Fruit fly (Drosophila melanogaster) whole organism, wandering third instar larva: ENCODE measurements around the gene Lnk.

Experiments used
- Hr78 ChIP-seq: fragments of >200 bp; optimal IDR thresholded peaks from 2 replicates; lab custom pipeline; 2017; ENCODE audit warnings: missing biosample characterization, missing genetic modification characterization
- Hr83 ChIP-seq: fragments of 200-300 bp; sonication (Bioruptor generic); optimal IDR thresholded peaks from 2 replicates; lab custom pipeline; 2016; ENCODE audit warnings: missing biosample characterization, mild to moderate bottlenecking, missing genetic modification characterization, moderate library complexity; ENCODE audit not compliant: poor library complexity, severe bottlenecking
- N ChIP-seq: fragments of >200 bp; optimal IDR thresholded peaks from 2 replicates; lab custom pipeline; 2018; ENCODE audit warnings: missing biosample characterization, missing external identifiers, missing genetic modification characterization
- br ChIP-seq: fragments of 200-800 bp; sonication (Bioruptor generic); optimal IDR thresholded peaks from 2 replicates; lab custom pipeline; 2016; ENCODE audit warnings: missing biosample characterization, missing genetic modification characterization
- dl ChIP-seq, 2 experiments: fragments of 175-275, 200-275 bp in 1 of 2; fragments of 200-275 bp in 1 of 2; sonication (Bioruptor generic); optimal IDR thresholded peaks; lab custom pipeline; 2018; ENCODE audit warnings: mild to moderate bottlenecking in 2 of 2, missing biosample characterization in 2 of 2, missing genetic modification characterization in 2 of 2, moderate library complexity in 2 of 2; ENCODE audit not compliant: partially characterized antibody in 2 of 2, insufficient read depth in 1 of 2
- foxo ChIP-seq, 2 experiments: fragments of 200-800 bp; sonication (Bioruptor generic); optimal IDR thresholded peaks; 2 replicates in 1 of 2; 3 replicates in 1 of 2; lab custom pipeline; 2016 to 2017; ENCODE audit warnings: missing biosample characterization in 2 of 2, missing genetic modification characterization in 2 of 2
- fru ChIP-seq: fragments of 200-800 bp; sonication (Bioruptor generic); optimal IDR thresholded peaks from 3 replicates; lab custom pipeline; 2016; ENCODE audit warnings: missing biosample characterization, mild to moderate bottlenecking, missing genetic modification characterization
- jim ChIP-seq: fragments of 175-275, 200-325 bp; sonication (Bioruptor generic); optimal IDR thresholded peaks from 2 replicates; lab custom pipeline; 2016; ENCODE audit warnings: missing biosample characterization, mild to moderate bottlenecking, missing genetic modification characterization
- lola ChIP-seq: fragments of >200 bp; optimal IDR thresholded peaks from 2 replicates; lab custom pipeline; 2017; ENCODE audit warnings: missing biosample characterization, missing genetic modification characterization
- pan ChIP-seq: fragments of >200 bp; optimal IDR thresholded peaks from 2 replicates; lab custom pipeline; 2017
- rgr ChIP-seq: fragments of 200-800 bp; sonication (Bioruptor generic); optimal IDR thresholded peaks from 3 replicates; lab custom pipeline; 2016; ENCODE audit warnings: missing biosample characterization, mild to moderate bottlenecking, missing genetic modification characterization
- sage ChIP-seq: fragments of 200-800 bp; sonication (Bioruptor generic); optimal IDR thresholded peaks from 2 replicates; lab custom pipeline; 2016; ENCODE audit warnings: missing biosample characterization, mild to moderate bottlenecking, missing genetic modification characterization
- usp ChIP-seq: fragments of >200 bp; optimal IDR thresholded peaks from 2 replicates; lab custom pipeline; 2017; ENCODE audit warnings: missing biosample characterization, missing genetic modification characterization

dm6 chr3R:25897176-25897575 is 8.8 kb downstream of the Lnk start, which contains the start of gene Mco3:
- TF ChIP-seq usp (no peak), rgr (no peak), N (GFP tag; lab: Kevin White, UChicago) (no peak), br (no peak), Hr83 (GFP tag; lab: Kevin White, UChicago) (no peak), lola (GFP tag; lab: Kevin White, UChicago) (no peak), fru (GFP tag; lab: Kevin White, UChicago) (no peak), Hr78 (GFP tag; lab: Kevin White, UChicago) (no peak), dl (GFP tag; optimal IDR thresholded peaks at IDR 0.05; lab: Kevin White, UChicago; ENCODE audit: insufficient read depth in 1 of 2, partially characterized antibody in 2 of 2) (no peak), foxo (GFP tag; optimal IDR thresholded peaks at IDR 0.05; lab: Kevin White, UChicago) (no peak), sage (GFP tag; lab: Kevin White, UChicago) (no peak), pan (lab: Kevin White, UChicago) (no peak), jim (GFP tag; lab: Kevin White, UChicago) (no peak)
